Worm (Caenorhabditis elegans): ENCODE measurements around the gene F47B10.8.

- no peak for TF ChIP-seq F10B5.3 (tag; optimal IDR thresholded peaks at IDR 0.05)
- no peak for TF ChIP-seq nhr-76 (tag; optimal IDR thresholded peaks at IDR 0.05)
- no peak for TF ChIP-seq zag-1 (tag; optimal IDR thresholded peaks at IDR 0.05)
- no peak for TF ChIP-seq lin-15B (tag; optimal IDR thresholded peaks at IDR 0.05)
- no peak for TF ChIP-seq fos-1 (tag; optimal IDR thresholded peaks at IDR 0.05)
- no peak for TF ChIP-seq pqm-1 (tag; optimal IDR thresholded peaks at IDR 0.05)
- no peak for TF ChIP-seq mdl-1 (tag; optimal IDR thresholded peaks at IDR 0.05)
- TF ChIP-seq nhr-28 (tag; optimal IDR thresholded peaks at IDR 0.05): no peak
- TF ChIP-seq hmg-1.1 (GFP tag; IDR thresholded peaks at IDR 0.05): no peak
- TF ChIP-seq mep-1 (tag; optimal IDR thresholded peaks at IDR 0.05): no peak
Measured at ce11 chrX:10896498-10896897, 14.1 kb downstream of the F47B10.8 start, which contains the start of gene haly-1.

Measured in whole organism, L4 larva.